Worm (Caenorhabditis elegans) whole organism, mixed stage, embryonic: Measurements from ENCODE around the gene dsc-4.

Source experiments
- drap-1 ChIP-seq: fragments of 200-800 bp; sonication (Bioruptor generic); optimal IDR thresholded peaks from 3 replicates; lab custom pipeline; 2018; ENCODE audit warnings: mild to moderate bottlenecking, missing genetic modification characterization, missing compliant biosample characterization
- elt-3 ChIP-seq: fragments of 150-350 bp; optimal IDR thresholded peaks from 2 replicates; lab custom pipeline; 2014; ENCODE audit warnings: missing biosample characterization, missing genetic modification characterization
- lin-13 ChIP-seq: fragments of 150-350 bp; optimal IDR thresholded peaks from 2 replicates; lab custom pipeline; 2014; ENCODE audit warnings: missing biosample characterization, missing genetic modification characterization
- mep-1 ChIP-seq: fragments of 150-350 bp; optimal IDR thresholded peaks from 2 replicates; lab custom pipeline; 2017; ENCODE audit warnings: missing biosample characterization, missing genetic modification reagents, missing genetic modification characterization, inconsistent platforms
- nhr-12 ChIP-seq: fragments of 150-350 bp; optimal IDR thresholded peaks from 2 replicates; lab custom pipeline; 2014; ENCODE audit warnings: missing biosample characterization, missing genetic modification characterization
- nhr-237 ChIP-seq: fragments of 150-350 bp; optimal IDR thresholded peaks from 2 replicates; lab custom pipeline; 2014; ENCODE audit warnings: missing biosample characterization, missing genetic modification characterization
- nhr-76 ChIP-seq: sonication (generic microtip); optimal IDR thresholded peaks from 2 replicates; lab custom pipeline; 2017; ENCODE audit warnings: missing biosample characterization, missing genetic modification characterization
- snpc-4 ChIP-seq: fragments of 150-350 bp; optimal IDR thresholded peaks from 2 replicates; lab custom pipeline; 2014; ENCODE audit warnings: missing biosample characterization, missing genetic modification characterization
- unc-62 ChIP-seq: fragments of 150-350 bp; optimal IDR thresholded peaks from 2 replicates; lab custom pipeline; 2014; ENCODE audit warnings: missing biosample characterization, missing genetic modification reagents, missing genetic modification characterization
- ztf-11 ChIP-seq: fragments of 150-350 bp; optimal IDR thresholded peaks from 2 replicates; lab custom pipeline; 2014; ENCODE audit warnings: missing biosample characterization, missing genetic modification characterization

ce11 chrIV:273299-273698 lies 47.0 kb downstream of the dsc-4 start, which contains the start of gene srh-282:
- no peak for TF ChIP-seq nhr-12 (tag; lab: Kevin White, UChicago)
- no peak for TF ChIP-seq elt-3 (tag; lab: Kevin White, UChicago)
- no peak for TF ChIP-seq snpc-4
- no peak for TF ChIP-seq nhr-237 (tag; lab: Kevin White, UChicago)
- TF ChIP-seq drap-1 (GFP tag; lab: Kevin White, UChicago), result no peak
- no peak for TF ChIP-seq unc-62 (GFP tag; lab: Kevin White, UChicago)
- TF ChIP-seq ztf-11 (tag; lab: Kevin White, UChicago), result no peak
- no peak for TF ChIP-seq nhr-76 (tag; lab: Kevin White, UChicago)
- no peak for TF ChIP-seq lin-13 (tag; lab: Kevin White, UChicago)
- TF ChIP-seq mep-1 (tag; lab: Kevin White, UChicago), result no peak
